Fruit fly (Drosophila melanogaster) whole organism: Measurements from ENCODE around the gene ND-B18.

ENCODE experiments used
- CG8478 ChIP-seq: fragments of >200 bp; optimal IDR thresholded peaks from 2 replicates; lab custom pipeline; 2018; ENCODE audit warnings: inconsistent platforms
- EcR ChIP-seq, 2 experiments: fragments of >200 bp; optimal IDR thresholded peaks; 2 replicates each; lab custom pipeline; 2017; ENCODE audit warnings: missing biosample characterization in 2 of 2, missing genetic modification characterization in 2 of 2, missing genetic modification reagents in 2 of 2

DNA sequence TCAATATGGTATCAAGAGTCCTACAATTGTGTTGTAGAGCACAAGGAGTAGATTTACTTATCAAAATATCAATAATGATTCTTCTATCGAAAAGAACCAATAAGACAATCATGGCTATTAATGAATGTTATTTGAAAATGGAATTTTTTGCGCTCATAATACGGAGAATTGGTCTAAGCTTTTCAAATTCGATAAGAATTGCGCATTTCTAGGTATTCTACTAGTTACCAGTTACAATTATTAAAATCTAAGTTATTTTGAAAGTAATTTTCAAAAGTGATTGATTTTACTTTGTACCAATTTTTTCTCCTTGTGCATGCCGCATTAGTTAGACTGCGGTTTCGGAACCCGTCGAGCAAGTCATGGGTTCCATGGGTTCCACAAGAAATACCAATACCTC lies 6.6 kb downstream of the ND-B18 start:
- TF ChIP-seq CG8478: no peak
- TF ChIP-seq EcR (GFP tag; optimal IDR thresholded peaks at IDR 0.05; lab: Kevin White, UChicago): no peak
